Fruit fly (Drosophila melanogaster): Measurements from ENCODE around the gene hzg.

DNA sequence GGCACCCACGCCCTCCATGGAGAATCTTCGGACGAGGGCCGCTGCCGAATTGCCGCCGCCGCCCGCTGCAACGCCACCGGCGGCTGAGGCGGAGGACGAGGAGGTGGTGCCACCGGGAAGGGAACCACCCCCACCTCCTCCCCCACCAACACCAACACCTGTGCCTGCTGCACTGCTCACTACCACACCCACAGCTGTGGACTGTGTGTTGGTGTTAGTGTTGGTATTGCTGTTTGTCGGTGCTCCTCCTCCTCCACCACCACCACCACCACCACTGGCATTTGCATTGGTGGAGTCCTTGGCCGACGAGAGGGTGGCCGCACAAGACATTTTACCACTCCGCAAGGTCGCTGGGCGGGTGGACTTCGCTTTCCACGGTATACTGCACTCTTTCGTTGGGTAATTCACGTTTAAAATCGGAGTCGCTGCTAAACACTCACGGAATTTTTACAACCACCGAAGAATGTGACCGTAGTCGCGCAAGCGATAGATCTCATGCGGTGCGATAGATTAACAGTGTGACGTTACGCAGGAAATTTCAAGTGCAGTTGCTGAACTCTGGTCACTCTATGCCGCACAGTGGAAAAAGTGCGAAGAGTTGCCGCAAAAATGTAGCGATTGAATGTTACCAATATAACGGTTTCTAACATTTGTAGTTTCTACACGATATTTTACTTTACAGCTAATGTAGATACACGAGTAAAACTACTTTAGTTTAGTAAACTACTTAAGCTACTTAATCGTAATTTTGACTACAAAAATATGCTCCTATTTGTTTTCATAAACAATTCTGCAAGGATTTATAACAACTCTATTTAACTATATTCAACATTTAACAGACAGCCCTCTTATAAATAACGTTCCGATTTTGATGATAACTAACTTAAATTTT is 7.0 kb upstream of the hzg start, which contains the start of gene mib1:
- TF ChIP-seq sv (GFP tag; optimal IDR thresholded peaks at IDR 0.05), result no peak
- peak; percentile 6 for TF ChIP-seq Myc (optimal IDR thresholded peaks at IDR 0.05)
- peak; percentile 14 for TF ChIP-seq h (GFP tag; optimal IDR thresholded peaks at IDR 0.05)
- no peak for TF ChIP-seq Vsx2 (GFP tag; optimal IDR thresholded peaks at IDR 0.05; ENCODE audit: partially characterized antibody)
- no peak for TF ChIP-seq dsf (GFP tag; optimal IDR thresholded peaks at IDR 0.05; ENCODE audit: borderline replicate concordance)
- TF ChIP-seq Jra (GFP tag; optimal IDR thresholded peaks at IDR 0.05), result no peak
- TF ChIP-seq Rel (GFP tag; optimal IDR thresholded peaks at IDR 0.05), result no peak
- peak; percentile 56 for TF ChIP-seq Rel (tag; optimal IDR thresholded peaks at IDR 0.05)
- TF ChIP-seq usp (GFP tag; optimal IDR thresholded peaks at IDR 0.05), result no peak
- TF ChIP-seq psq (GFP tag; optimal IDR thresholded peaks at IDR 0.05), result peak; percentile 29
- TF ChIP-seq lola (GFP tag; optimal IDR thresholded peaks at IDR 0.05), result no peak
- peak; percentile 63 for TF ChIP-seq N (GFP tag; optimal IDR thresholded peaks at IDR 0.05)
- TF ChIP-seq brk (GFP tag; optimal IDR thresholded peaks at IDR 0.05), result no peak
- TF ChIP-seq sage (GFP tag; optimal IDR thresholded peaks at IDR 0.05), result no peak
- no peak for TF ChIP-seq br (GFP tag; optimal IDR thresholded peaks at IDR 0.05)

Measured in whole organism, wandering third instar larva.